Worm (Caenorhabditis elegans): ENCODE measurements around the gene C50E3.13.

DNA sequence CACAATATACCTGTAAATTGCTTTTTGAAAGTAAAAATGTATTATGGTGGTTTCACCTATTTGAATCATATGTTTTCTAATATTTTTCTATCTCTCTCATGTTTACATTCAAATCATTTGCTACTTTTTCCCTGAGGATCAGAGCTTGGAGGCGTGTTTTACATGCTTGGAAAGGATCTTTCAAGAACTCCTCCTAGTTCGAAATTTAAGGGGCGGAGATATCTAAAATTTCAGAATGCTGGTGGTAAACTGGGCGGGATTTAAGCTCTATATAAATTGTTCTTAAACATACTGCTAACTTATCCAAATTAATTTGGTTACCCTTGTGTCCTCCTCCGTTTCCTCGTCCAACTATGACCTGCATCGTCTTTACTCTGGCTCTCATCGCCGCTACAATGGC, 43.9 kb upstream of the C50E3.13 start, which contains the start of gene C12D5.5:
- no peak for TF ChIP-seq tab-1 (GFP tag; IDR thresholded peaks at IDR 0.05)
- TF ChIP-seq klf-2 (GFP tag; conservative IDR thresholded peaks at IDR 0.05) = no peak
- TF ChIP-seq flt-1 (GFP tag; IDR thresholded peaks at IDR 0.05) = no peak
- no peak for TF ChIP-seq med-1 (GFP tag; optimal IDR thresholded peaks at IDR 0.05; ENCODE audit: insufficient read depth)
- no peak for TF ChIP-seq ztf-29 (GFP tag; IDR thresholded peaks at IDR 0.05)
- no peak for TF ChIP-seq ref-1 (GFP tag; conservative IDR thresholded peaks at IDR 0.05)
- no peak for TF ChIP-seq ztf-23 (GFP tag; IDR thresholded peaks at IDR 0.05)
- TF ChIP-seq T22C8.4 (GFP tag; IDR thresholded peaks at IDR 0.05) = no peak
- TF ChIP-seq cog-1 (tag; optimal IDR thresholded peaks at IDR 0.05) = no peak

Data from whole organism, midembryonic.